Fruit fly (Drosophila melanogaster): ENCODE results near the gene sd.

sd gene

DNA sequence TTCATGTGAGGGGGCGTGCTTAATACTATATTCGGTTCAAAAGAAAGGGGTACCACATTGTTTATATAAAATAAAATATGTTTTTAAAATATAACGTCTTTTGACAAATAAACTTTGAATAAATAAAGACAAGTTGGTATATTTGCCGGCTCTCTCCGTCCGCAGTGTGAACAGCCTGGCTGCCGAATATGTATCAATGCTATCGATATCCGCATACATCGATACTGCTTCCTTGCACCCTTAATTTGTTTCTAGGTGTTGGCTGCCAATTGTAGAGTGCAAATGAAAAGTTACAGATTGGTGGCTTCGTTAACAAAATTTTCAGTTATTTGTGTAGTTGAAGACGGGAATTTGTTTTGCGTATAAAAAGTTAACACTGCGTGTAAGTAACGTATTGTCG is 55.7 kb downstream of the sd start, which contains the start of gene Gbeta13F (continued):
- TF ChIP-seq CG6791 (GFP tag; IDR thresholded peaks at IDR 0.05; ENCODE audit: partially characterized antibody) (peak; percentile 79), pzg (GFP tag; optimal IDR thresholded peaks at IDR 0.05) (peak; percentile 51), rib (GFP tag; IDR thresholded peaks at IDR 0.05) (no peak), bab2 (GFP tag; optimal IDR thresholded peaks at IDR 0.05) (no peak), Pdp1 (GFP tag; optimal IDR thresholded peaks at IDR 0.05) (no peak), phol (tag; optimal IDR thresholded peaks at IDR 0.05) (no peak), chm (GFP tag; IDR thresholded peaks at IDR 0.05) (0 out of 2 replicates have a peak, but pooled peaks have one; percentile 45), CG8478 (optimal IDR thresholded peaks at IDR 0.05) (no peak), CG9727 (GFP tag; optimal IDR thresholded peaks at IDR 0.05) (no peak), CG30403 (GFP tag; optimal IDR thresholded peaks at IDR 0.05) (no peak), CG2875 (GFP tag; optimal IDR thresholded peaks at IDR 0.05) (no peak), Neu2 (GFP tag; optimal IDR thresholded peaks at IDR 0.05; ENCODE audit: borderline replicate concordance) (no peak), Usf (GFP tag; optimal IDR thresholded peaks at IDR 0.05) (no peak), vvl (GFP tag; IDR thresholded peaks at IDR 0.05) (peak; percentile 24; the same call in 1 of the 2 replicates), Bdp1 (GFP tag; optimal IDR thresholded peaks at IDR 0.05) (no peak), prd (optimal IDR thresholded peaks at IDR 0.05) (no peak), prd (GFP tag; IDR thresholded peaks at IDR 0.05) (peak; percentile 41; the same call in 1 of the 3 replicates), tup (GFP tag; optimal IDR thresholded peaks at IDR 0.05) (no peak), pan (optimal IDR thresholded peaks at IDR 0.05) (no peak), pan (GFP tag; optimal IDR thresholded peaks at IDR 0.05 in 1 of 2, IDR thresholded peaks at IDR 0.05 in 1 of 2) (peak in 1 of 2 experiments; percentile 21), nmo (GFP tag; optimal IDR thresholded peaks at IDR 0.05) (no peak), stwl (tag; optimal IDR thresholded peaks at IDR 0.05) (peak; percentile 33), Jarid2 (GFP tag; optimal IDR thresholded peaks at IDR 0.05) (no peak), BEAF-32 (GFP tag; optimal IDR thresholded peaks at IDR 0.05) (peak; percentile 70), ato (GFP tag; IDR thresholded peaks at IDR 0.05; ENCODE audit: partially characterized antibody) (peak; percentile 50; the same call in 1 of the 2 replicates), hth (optimal IDR thresholded peaks at IDR 0.05) (no peak), CG6683 (GFP tag; optimal IDR thresholded peaks at IDR 0.05) (no peak), CG4360 (GFP tag; IDR thresholded peaks at IDR 0.05) (no peak), CG16863 (GFP tag; optimal IDR thresholded peaks at IDR 0.05) (no peak), Stat92E (GFP tag; optimal IDR thresholded peaks at IDR 0.05) (no peak), repo (GFP tag; optimal IDR thresholded peaks at IDR 0.05) (no peak), pros (GFP tag; optimal IDR thresholded peaks at IDR 0.05) (no peak), row (GFP tag; IDR thresholded peaks at IDR 0.05) (peak; percentile 58), usp (GFP tag; optimal IDR thresholded peaks at IDR 0.05) (no peak), CG17802 (tag; optimal IDR thresholded peaks at IDR 0.05) (peak; percentile 69), CG15601 (tag; optimal IDR thresholded peaks at IDR 0.05) (no peak), lov (optimal IDR thresholded peaks at IDR 0.05) (no peak), lov (GFP tag; IDR thresholded peaks at IDR 0.05) (no peak), Rfx (GFP tag; IDR thresholded peaks at IDR 0.05) (peak; percentile 51; the same call in 1 of the 2 replicates), E2f1 (GFP tag; IDR thresholded peaks at IDR 0.05) (0 out of 2 replicates have a peak, but pooled peaks have one; percentile 16), CG17829 (tag; optimal IDR thresholded peaks at IDR 0.05) (no peak), Dref (GFP tag; IDR thresholded peaks at IDR 0.05) (peak; percentile 84), CG30431 (GFP tag; optimal IDR thresholded peaks at IDR 0.05) (no peak), CG9797 (GFP tag; optimal IDR thresholded peaks at IDR 0.05) (peak; percentile 6), bbx (GFP tag; IDR thresholded peaks at IDR 0.05; ENCODE audit: partially characterized antibody) (peak; percentile 79), Dek (tag; optimal IDR thresholded peaks at IDR 0.05) (no peak), CG11398 (GFP tag; optimal IDR thresholded peaks at IDR 0.05) (no peak), kay (GFP tag; optimal IDR thresholded peaks at IDR 0.05) (no peak), CG17328 (GFP tag; IDR thresholded peaks at IDR 0.05) (no peak), CG33557 (GFP tag; optimal IDR thresholded peaks at IDR 0.05) (no peak), Ets65A (GFP tag) (no peak), zfh1 (GFP tag; IDR thresholded peaks at IDR 0.05) (no peak)
